Worm (Caenorhabditis elegans) whole organism, mixed stage, embryonic: ENCODE measurements around the gene srh-195.

Experiments used
- M03D4.4 ChIP-seq: sonication (generic microtip); optimal IDR thresholded peaks from 2 replicates; lab custom pipeline; 2017; ENCODE audit warnings: mild to moderate bottlenecking, missing genetic modification characterization, missing compliant biosample characterization
- bed-3 ChIP-seq: fragments of 200-800 bp; sonication (Bioruptor generic); optimal IDR thresholded peaks from 3 replicates; lab custom pipeline; 2018; ENCODE audit warnings: mild to moderate bottlenecking, missing genetic modification characterization, moderate library complexity, missing compliant biosample characterization
- blmp-1 ChIP-seq: fragments of 150-350 bp; optimal IDR thresholded peaks from 2 replicates; lab custom pipeline; 2014; ENCODE audit warnings: missing biosample characterization, missing genetic modification characterization
- ceh-39 ChIP-seq: fragments of 150-350 bp; optimal IDR thresholded peaks from 2 replicates; lab custom pipeline; 2014; ENCODE audit warnings: missing biosample characterization, missing genetic modification characterization
- ceh-43 ChIP-seq: fragments of 200-800 bp; sonication (Bioruptor generic); optimal IDR thresholded peaks from 2 replicates; lab custom pipeline; 2018; ENCODE audit warnings: mild to moderate bottlenecking, missing genetic modification characterization, moderate library complexity, missing compliant biosample characterization
- ceh-83 ChIP-seq: fragments of 200-800 bp; sonication (Bioruptor generic); optimal IDR thresholded peaks from 2 replicates; lab custom pipeline; 2018; ENCODE audit warnings: mild to moderate bottlenecking, missing genetic modification characterization, missing compliant biosample characterization
- ces-1 ChIP-seq: fragments of 150-350 bp; optimal IDR thresholded peaks from 2 replicates; lab custom pipeline; 2014; ENCODE audit warnings: missing biosample characterization, missing genetic modification reagents, missing genetic modification characterization
- cnd-1 ChIP-seq: fragments of 200-800 bp; sonication (Bioruptor generic); optimal IDR thresholded peaks from 2 replicates; lab custom pipeline; 2018; ENCODE audit warnings: mild to moderate bottlenecking, missing genetic modification characterization, missing compliant biosample characterization
- drap-1 ChIP-seq: fragments of 200-800 bp; sonication (Bioruptor generic); optimal IDR thresholded peaks from 3 replicates; lab custom pipeline; 2018; ENCODE audit warnings: mild to moderate bottlenecking, missing genetic modification characterization, missing compliant biosample characterization
- elt-1 ChIP-seq: sonication (generic microtip); optimal IDR thresholded peaks from 2 replicates; lab custom pipeline; 2017; ENCODE audit warnings: missing genetic modification characterization, mild to moderate bottlenecking, missing compliant biosample characterization, antibody characterized with exemption, moderate library complexity, borderline replicate concordance; ENCODE audit not compliant: insufficient read depth
- elt-3 ChIP-seq: fragments of 150-350 bp; optimal IDR thresholded peaks from 2 replicates; lab custom pipeline; 2014; ENCODE audit warnings: missing biosample characterization, missing genetic modification characterization
- flh-1 ChIP-seq: fragments of 200-800 bp; sonication (Bioruptor generic); optimal IDR thresholded peaks from 2 replicates; lab custom pipeline; 2018; ENCODE audit warnings: mild to moderate bottlenecking, missing genetic modification characterization, moderate library complexity, missing compliant biosample characterization
- hlh-1 ChIP-seq: fragments of 150-350 bp; optimal IDR thresholded peaks from 2 replicates; lab custom pipeline; 2014; ENCODE audit warnings: missing biosample characterization, missing genetic modification reagents, missing genetic modification characterization
- lin-32 ChIP-seq: fragments of 200-800 bp; sonication (Bioruptor generic); optimal IDR thresholded peaks from 2 replicates; lab custom pipeline; 2018; ENCODE audit warnings: mild to moderate bottlenecking, missing genetic modification characterization, missing compliant biosample characterization
- lsy-2 ChIP-seq: fragments of 150-350 bp; optimal IDR thresholded peaks from 2 replicates; lab custom pipeline; 2014; ENCODE audit warnings: missing biosample characterization, missing genetic modification characterization
- mab-5 ChIP-seq: fragments of 150-350 bp; optimal IDR thresholded peaks from 2 replicates; lab custom pipeline; 2014; ENCODE audit warnings: missing biosample characterization, missing genetic modification characterization
- nhr-2 ChIP-seq: fragments of 150-350 bp; optimal IDR thresholded peaks from 2 replicates; lab custom pipeline; 2014; ENCODE audit warnings: missing biosample characterization, missing genetic modification characterization
- nhr-237 ChIP-seq: fragments of 150-350 bp; optimal IDR thresholded peaks from 2 replicates; lab custom pipeline; 2014; ENCODE audit warnings: missing biosample characterization, missing genetic modification characterization
- nhr-76 ChIP-seq: sonication (generic microtip); optimal IDR thresholded peaks from 2 replicates; lab custom pipeline; 2017; ENCODE audit warnings: missing biosample characterization, missing genetic modification characterization
- sem-2 ChIP-seq: fragments of 200-800 bp; sonication (Bioruptor generic); optimal IDR thresholded peaks from 2 replicates; lab custom pipeline; 2018; ENCODE audit warnings: mild to moderate bottlenecking, missing genetic modification characterization, missing compliant biosample characterization
- snpc-4 ChIP-seq: fragments of 150-350 bp; optimal IDR thresholded peaks from 2 replicates; lab custom pipeline; 2014; ENCODE audit warnings: missing biosample characterization, missing genetic modification characterization
- sptf-1 ChIP-seq: sonication (generic microtip); optimal IDR thresholded peaks from 2 replicates; lab custom pipeline; 2017; ENCODE audit warnings: mild to moderate bottlenecking, missing genetic modification characterization, moderate library complexity, missing compliant biosample characterization
- tbx-8 ChIP-seq: fragments of 200-800 bp; sonication (Bioruptor generic); optimal IDR thresholded peaks from 2 replicates; lab custom pipeline; 2018; ENCODE audit warnings: mild to moderate bottlenecking, missing genetic modification characterization, moderate library complexity, missing compliant biosample characterization
- unc-120 ChIP-seq: sonication (generic microtip); optimal IDR thresholded peaks from 2 replicates; lab custom pipeline; 2017; ENCODE audit warnings: missing genetic modification characterization, missing compliant biosample characterization; ENCODE audit not compliant: poor library complexity, severe bottlenecking
- unc-39 ChIP-seq: fragments of 150-350 bp; optimal IDR thresholded peaks from 2 replicates; lab custom pipeline; 2014; ENCODE audit warnings: missing biosample characterization, missing genetic modification characterization
- unc-62 ChIP-seq: fragments of 150-350 bp; optimal IDR thresholded peaks from 2 replicates; lab custom pipeline; 2014; ENCODE audit warnings: missing biosample characterization, missing genetic modification reagents, missing genetic modification characterization
- zip-8 ChIP-seq: fragments of 150-350 bp; optimal IDR thresholded peaks from 2 replicates; lab custom pipeline; 2014; ENCODE audit warnings: missing biosample characterization, missing genetic modification characterization
- ztf-11 ChIP-seq: fragments of 150-350 bp; optimal IDR thresholded peaks from 2 replicates; lab custom pipeline; 2014; ENCODE audit warnings: missing biosample characterization, missing genetic modification characterization

srh-195 gene

ce11 chrII:2145566-2145965 is 28.9 kb upstream of the srh-195 start, which contains the start of gene C40A11.6:
C40A11.6 (minus strand) TSS chrII:2145666.
- TF ChIP-seq mab-5 (tag; lab: Kevin White, UChicago) (no peak), flh-1 (GFP tag; lab: Kevin White, UChicago) (no peak), bed-3 (GFP tag; lab: Kevin White, UChicago) (no peak), ceh-39 (tag; lab: Kevin White, UChicago) (peak; percentile 22), ceh-43 (GFP tag; lab: Kevin White, UChicago) (no peak), cnd-1 (tag; lab: Kevin White, UChicago) (peak; percentile 51), ces-1 (GFP tag; lab: Kevin White, UChicago) (no peak)

ce11 chrII:2140817-2141216 is 24.1 kb upstream of the srh-195 start, which contains the start of gene C40A11.3:
C40A11.3 (plus strand) TSS chrII:2141117.
- TF ChIP-seq tbx-8 (GFP tag; lab: Kevin White, UChicago) (no peak), mab-5 (tag; lab: Kevin White, UChicago) (no peak), zip-8 (tag; lab: Kevin White, UChicago) (no peak), flh-1 (GFP tag; lab: Kevin White, UChicago) (no peak), snpc-4 (no peak), lsy-2 (tag; lab: Kevin White, UChicago) (no peak), nhr-237 (tag; lab: Kevin White, UChicago) (no peak), elt-3 (tag; lab: Kevin White, UChicago) (no peak), hlh-1 (tag; lab: Kevin White, UChicago) (no peak), sptf-1 (tag; lab: Kevin White, UChicago) (no peak), bed-3 (GFP tag; lab: Kevin White, UChicago) (no peak), nhr-76 (tag; lab: Kevin White, UChicago) (no peak)

ce11 chrII:2138901-2139300 is 22.2 kb upstream of the srh-195 start:
- TF ChIP-seq lin-32 (GFP tag; lab: Kevin White, UChicago) (peak; percentile 2), cnd-1 (tag; lab: Kevin White, UChicago) (peak; percentile 91), M03D4.4 (no peak), unc-120 (no peak)

- TF ChIP-seq lin-32 (GFP tag; lab: Kevin White, UChicago), result peak; percentile 55
- no peak for TF ChIP-seq elt-1 (tag; lab: Kevin White, UChicago)
- TF ChIP-seq cnd-1 (tag; lab: Kevin White, UChicago), result peak; percentile 74
- peak; percentile 35 for TF ChIP-seq nhr-2 (tag; lab: Kevin White, UChicago)
- TF ChIP-seq snpc-4, result no peak
- TF ChIP-seq, all 35 proteins: peak for 3
Observed at ce11 chrII:2137235-2137634, 20.5 kb upstream of the srh-195 start, which contains the start of gene C40A11.4. C40A11.4 (plus strand) TSS chrII:2137422.

ce11 chrII:2135604-2136003 is 18.9 kb upstream of the srh-195 start, which contains the start of gene hpo-7:
hpo-7 (minus strand) TSS chrII:2135704.
- no peak for TF ChIP-seq ces-1 (GFP tag; lab: Kevin White, UChicago)
- no peak for TF ChIP-seq sem-2
- no peak for TF ChIP-seq ceh-83 (GFP tag; lab: Kevin White, UChicago)

- no peak for TF ChIP-seq unc-62
- TF ChIP-seq flh-1 (GFP tag; lab: Kevin White, UChicago), result no peak
- TF ChIP-seq nhr-237 (tag; lab: Kevin White, UChicago), result no peak
- peak; percentile 38 for TF ChIP-seq ceh-39 (tag; lab: Kevin White, UChicago)
- no peak for TF ChIP-seq elt-3 (tag; lab: Kevin White, UChicago)
- no peak for TF ChIP-seq unc-39 (tag; lab: Kevin White, UChicago)
- TF ChIP-seq blmp-1 (tag; lab: Kevin White, UChicago), result no peak
Observed at ce11 chrII:2130770-2131169, 14.1 kb upstream of the srh-195 start, which contains the start of gene sdz-28. sdz-28 (plus strand) TSS chrII:2131070.

- TF ChIP-seq drap-1 (GFP tag; lab: Kevin White, UChicago) (no peak), mab-5 (tag; lab: Kevin White, UChicago) (no peak), ztf-11 (tag; lab: Kevin White, UChicago) (no peak), bed-3 (GFP tag; lab: Kevin White, UChicago) (no peak), ceh-83 (GFP tag; lab: Kevin White, UChicago) (no peak), blmp-1 (tag; lab: Kevin White, UChicago) (no peak)
Observed at ce11 chrII:2122762-2123161, 6.1 kb upstream of the srh-195 start.
